Worm (Caenorhabditis elegans) whole organism, L3 larva: ENCODE data around the gene tmed-1.
A peak's percentile ranks its signal among the peaks of the same experiment; 100 is the strongest.

Source experiments
- R02D3.7 ChIP-seq: fragments of 150-350 bp; optimal IDR thresholded peaks from 2 replicates; lab custom pipeline; 2014; ENCODE audit warnings: missing biosample characterization, missing genetic modification characterization
- ceh-16 ChIP-seq: sonication (generic microtip); optimal IDR thresholded peaks from 2 replicates; lab custom pipeline; 2017; ENCODE audit warnings: missing biosample characterization, missing genetic modification characterization
- ceh-28 ChIP-seq: fragments of 150-350 bp; optimal IDR thresholded peaks from 2 replicates; lab custom pipeline; 2014; ENCODE audit warnings: missing biosample characterization, missing genetic modification reagents, missing genetic modification characterization
- ceh-82 ChIP-seq: fragments of 150-350 bp; optimal IDR thresholded peaks from 2 replicates; lab custom pipeline; 2014; ENCODE audit warnings: missing biosample characterization, missing genetic modification characterization
- ceh-9 ChIP-seq: sonication (generic microtip); optimal IDR thresholded peaks from 2 replicates; lab custom pipeline; 2018; ENCODE audit warnings: missing biosample characterization, missing genetic modification characterization
- elt-1 ChIP-seq: fragments of 150-350 bp; optimal IDR thresholded peaks from 2 replicates; lab custom pipeline; 2014; ENCODE audit warnings: missing biosample characterization, missing genetic modification characterization
- elt-3 ChIP-seq, 3 experiments: fragments of 150-350 bp in 1 of 3; sonication (generic microtip) in 2 of 3; optimal IDR thresholded peaks; 2 replicates in 2 of 3; 4 replicates in 1 of 3; lab custom pipeline; 2014 to 2017; ENCODE audit warnings: missing biosample characterization in 3 of 3, missing genetic modification characterization in 3 of 3
- eor-1 ChIP-seq, 2 experiments: fragments of 150-350 bp; optimal IDR thresholded peaks; 2 replicates each; lab custom pipeline; 2014 to 2018; ENCODE audit warnings: missing biosample characterization in 2 of 2, missing genetic modification characterization in 2 of 2
- fkh-10 ChIP-seq: sonication (generic microtip); optimal IDR thresholded peaks from 2 replicates; lab custom pipeline; 2017; ENCODE audit warnings: missing biosample characterization, missing genetic modification reagents, missing genetic modification characterization
- fos-1 ChIP-seq: fragments of 150-350 bp; optimal IDR thresholded peaks from 2 replicates; lab custom pipeline; 2014; ENCODE audit warnings: missing biosample characterization, missing genetic modification characterization
- hmg-11 ChIP-seq: sonication (generic microtip); optimal IDR thresholded peaks from 2 replicates; lab custom pipeline; 2016; ENCODE audit warnings: missing genetic modification characterization, missing compliant biosample characterization
- jun-1 ChIP-seq: fragments of 150-350 bp; optimal IDR thresholded peaks from 2 replicates; lab custom pipeline; 2014; ENCODE audit warnings: missing biosample characterization, missing genetic modification reagents, missing genetic modification characterization
- lin-15B ChIP-seq: fragments of 150-350 bp; optimal IDR thresholded peaks from 2 replicates; lab custom pipeline; 2014; ENCODE audit warnings: missing biosample characterization, missing genetic modification characterization
- lin-39 ChIP-seq: fragments of 150-350 bp; optimal IDR thresholded peaks from 2 replicates; lab custom pipeline; 2018; ENCODE audit warnings: missing biosample characterization, missing genetic modification reagents, missing genetic modification characterization
- lsy-12 ChIP-seq: sonication (generic microtip); optimal IDR thresholded peaks from 2 replicates; lab custom pipeline; 2016; ENCODE audit warnings: mild to moderate bottlenecking, missing genetic modification characterization, missing compliant biosample characterization
- nfya-1 ChIP-seq: sonication (generic microtip); optimal IDR thresholded peaks from 2 replicates; lab custom pipeline; 2017; ENCODE audit warnings: missing genetic modification characterization, mild to moderate bottlenecking, missing compliant biosample characterization, antibody characterized with exemption, moderate library complexity; ENCODE audit not compliant: insufficient read depth
- nhr-11 ChIP-seq: fragments of 150-350 bp; optimal IDR thresholded peaks from 2 replicates; lab custom pipeline; 2014; ENCODE audit warnings: missing biosample characterization, missing genetic modification characterization
- nhr-12 ChIP-seq: fragments of 150-350 bp; optimal IDR thresholded peaks from 2 replicates; lab custom pipeline; 2014; ENCODE audit warnings: missing biosample characterization, missing genetic modification characterization
- nhr-23 ChIP-seq: fragments of 150-350 bp; optimal IDR thresholded peaks from 2 replicates; lab custom pipeline; 2014; ENCODE audit warnings: missing biosample characterization, missing genetic modification reagents, missing genetic modification characterization
- nhr-237 ChIP-seq: fragments of 150-350 bp; optimal IDR thresholded peaks from 2 replicates; lab custom pipeline; 2014; ENCODE audit warnings: missing biosample characterization, missing genetic modification characterization
- nhr-25 ChIP-seq: sonication (generic microtip); optimal IDR thresholded peaks from 2 replicates; lab custom pipeline; 2017; ENCODE audit warnings: missing biosample characterization, missing genetic modification characterization
- nhr-28 ChIP-seq: fragments of 150-350 bp; optimal IDR thresholded peaks from 2 replicates; lab custom pipeline; 2014; ENCODE audit warnings: missing biosample characterization, missing genetic modification characterization
- nhr-67 ChIP-seq: fragments of 150-350 bp; optimal IDR thresholded peaks from 2 replicates; lab custom pipeline; 2014; ENCODE audit warnings: missing biosample characterization, missing genetic modification characterization
- nhr-77 ChIP-seq: fragments of 150-350 bp; optimal IDR thresholded peaks from 2 replicates; lab custom pipeline; 2014; ENCODE audit warnings: missing biosample characterization, missing genetic modification characterization
- pha-4 ChIP-seq: fragments of 150-350 bp; optimal IDR thresholded peaks from 2 replicates; lab custom pipeline; 2014; ENCODE audit warnings: missing biosample characterization, missing genetic modification reagents, missing genetic modification characterization
- pqm-1 ChIP-seq: fragments of 150-350 bp; optimal IDR thresholded peaks from 2 replicates; lab custom pipeline; 2017; ENCODE audit warnings: missing biosample characterization, missing genetic modification characterization, inconsistent platforms
- sea-2 ChIP-seq: fragments of 150-350 bp; sonication (generic microtip); optimal IDR thresholded peaks from 4 replicates; lab custom pipeline; 2014; ENCODE audit warnings: missing biosample characterization, missing genetic modification reagents, missing genetic modification characterization
- snpc-4 ChIP-seq: fragments of 150-350 bp; optimal IDR thresholded peaks from 2 replicates; lab custom pipeline; 2014; ENCODE audit warnings: missing biosample characterization, missing genetic modification characterization
- tbx-2 ChIP-seq: sonication (generic microtip); optimal IDR thresholded peaks from 2 replicates; lab custom pipeline; 2016; ENCODE audit warnings: mild to moderate bottlenecking, missing genetic modification characterization, missing compliant biosample characterization
- unc-39 ChIP-seq: sonication (generic microtip); optimal IDR thresholded peaks from 4 replicates; lab custom pipeline; 2017; ENCODE audit warnings: missing biosample characterization, missing genetic modification characterization
- unc-62 ChIP-seq: fragments of 150-350 bp; sonication (generic microtip); optimal IDR thresholded peaks from 4 replicates; lab custom pipeline; 2014; ENCODE audit warnings: missing biosample characterization, missing genetic modification reagents, missing genetic modification characterization
- ztf-4 ChIP-seq: fragments of 150-350 bp; optimal IDR thresholded peaks from 2 replicates; lab custom pipeline; 2014; ENCODE audit warnings: missing biosample characterization, missing genetic modification characterization

tmed-1 gene

DNA sequence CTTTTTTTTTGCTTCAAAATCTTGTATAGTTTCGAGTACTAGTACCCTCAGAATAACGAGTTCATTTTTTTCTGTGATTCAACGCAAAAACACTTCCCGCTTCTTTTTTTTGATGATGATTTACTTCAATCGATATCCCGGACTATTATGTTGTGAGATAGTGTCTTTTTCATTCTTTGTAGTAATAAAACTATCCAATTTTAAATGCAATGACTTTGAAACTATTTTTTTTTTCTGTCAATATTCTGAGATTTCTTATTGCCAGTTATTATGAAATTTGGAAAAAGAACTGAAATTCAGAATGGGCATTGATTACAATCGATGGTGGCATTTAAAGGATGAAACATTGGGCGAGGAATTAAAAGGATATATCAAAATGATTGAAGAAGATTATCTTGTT, 27.6 kb upstream of the tmed-1 start, which contains the start of gene M18.3:
TSS of gene M18.3 (plus strand) at position 301 of the 400 bp plus-strand sequence.
- no peak for TF ChIP-seq nhr-67 (tag; lab: Kevin White, UChicago)
- TF ChIP-seq fkh-10 = no peak
- TF ChIP-seq nhr-11 (tag; lab: Kevin White, UChicago) = no peak
- no peak for TF ChIP-seq nhr-237 (tag; lab: Kevin White, UChicago)
- TF ChIP-seq eor-1 (tag; optimal IDR thresholded peaks at IDR 0.05; lab: Kevin White, UChicago) = no peak
- TF ChIP-seq ceh-16 (tag; lab: Kevin White, UChicago) = no peak
- TF ChIP-seq unc-62 = no peak
- no peak for TF ChIP-seq lin-39 (tag; lab: Kevin White, UChicago)
- TF ChIP-seq ztf-4 (tag; lab: Kevin White, UChicago) = no peak
- no peak for TF ChIP-seq nhr-28 (tag; lab: Kevin White, UChicago)
- TF ChIP-seq pha-4 = no peak
- no peak for TF ChIP-seq snpc-4 (tag; lab: Kevin White, UChicago)
- no peak for TF ChIP-seq nfya-1
- no peak for TF ChIP-seq jun-1
- TF ChIP-seq unc-39 (tag; lab: Kevin White, UChicago) = no peak

DNA sequence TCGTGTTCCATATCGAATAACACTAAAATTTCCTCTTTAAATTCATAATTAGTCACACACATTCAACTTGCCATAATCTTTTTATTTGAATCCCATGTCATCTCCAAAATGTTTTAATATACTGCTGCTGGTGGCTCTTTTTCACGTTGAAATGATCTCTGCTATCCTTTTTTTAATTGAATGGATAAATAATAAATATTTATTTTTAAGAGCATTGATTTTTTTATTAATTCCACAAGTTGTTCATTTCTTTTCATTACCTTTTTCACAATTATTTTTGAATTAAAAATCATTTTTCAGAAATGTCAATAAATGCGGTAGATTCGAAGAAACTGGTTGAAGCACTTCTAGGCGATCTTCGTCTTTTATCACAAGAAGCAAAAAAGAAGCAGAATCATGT, 18.5 kb upstream of the tmed-1 start, which contains the start of gene mon-2:
TSS of gene mon-2 (plus strand) at position 301 of the 400 bp plus-strand sequence.
- TF ChIP-seq nhr-77 (tag; lab: Kevin White, UChicago) (no peak), nhr-67 (tag; lab: Kevin White, UChicago) (no peak), pqm-1 (tag; lab: Kevin White, UChicago) (no peak), ceh-9 (tag; lab: Kevin White, UChicago) (no peak), elt-1 (tag; lab: Kevin White, UChicago) (no peak)
- TF ChIP-seq, all 47 proteins: peak for 0

DNA sequence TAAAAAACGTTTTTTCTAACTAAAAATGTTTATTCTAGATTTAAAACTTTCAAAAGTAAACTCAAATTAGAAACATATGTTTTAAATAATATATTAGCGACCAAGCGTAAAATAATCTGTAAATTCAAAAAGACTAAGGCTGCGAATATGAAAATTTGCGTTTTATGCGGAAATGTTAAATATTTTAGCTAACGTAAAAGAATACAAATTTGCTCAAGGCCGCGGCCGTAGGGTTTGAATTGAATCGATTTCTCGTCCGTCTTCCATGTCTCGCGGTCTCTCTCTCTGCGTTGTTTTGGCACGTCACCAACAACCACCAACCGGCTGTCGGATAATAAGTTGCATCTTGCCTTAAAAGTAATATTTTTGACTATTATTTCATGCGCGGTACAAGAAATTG, 15.9 kb upstream of the tmed-1 start, which contains the start of gene F11A10.5:
TSS of gene F11A10.5 (plus strand) at position 301 of the 400 bp plus-strand sequence.
- peak; percentile 22 for TF ChIP-seq nhr-25 (tag; lab: Kevin White, UChicago)
- no peak for TF ChIP-seq snpc-4 (tag; lab: Kevin White, UChicago)
- no peak for TF ChIP-seq nhr-12
- peak; percentile 41 for TF ChIP-seq lin-15B (tag; lab: Kevin White, UChicago)
- no peak for TF ChIP-seq ceh-28 (tag; lab: Kevin White, UChicago)
- no peak for TF ChIP-seq lsy-12 (tag; lab: Kevin White, UChicago)
- TF ChIP-seq nhr-23 (tag; lab: Kevin White, UChicago) = peak; percentile 7

DNA sequence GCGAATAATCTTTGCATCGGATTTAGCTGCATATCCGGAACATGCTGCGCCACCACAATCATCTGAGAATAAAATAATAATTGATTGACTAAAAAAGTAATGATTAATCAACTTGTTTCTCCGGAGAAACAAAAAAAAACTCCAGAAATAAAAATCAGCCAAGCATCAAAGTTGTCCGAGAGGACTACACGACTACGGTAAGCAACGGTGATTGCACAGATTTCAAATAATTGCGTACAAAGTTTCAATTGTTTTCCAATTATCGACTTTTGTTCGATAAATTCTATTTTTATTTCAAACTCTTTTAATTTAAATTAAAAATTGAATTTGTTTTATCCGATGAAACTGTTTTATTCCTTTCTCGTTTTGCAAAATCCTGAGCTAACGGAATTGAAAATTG, 15.4 kb upstream of the tmed-1 start, which contains the start of gene cpsf-4:
TSS of gene cpsf-4 (minus strand) at position 62 of the 400 bp plus-strand sequence.
- TF ChIP-seq elt-1 (tag; lab: Kevin White, UChicago) (no peak), elt-3 (tag; optimal IDR thresholded peaks at IDR 0.05; lab: Kevin White, UChicago) (no peak), lsy-12 (tag; lab: Kevin White, UChicago) (no peak), nhr-11 (tag; lab: Kevin White, UChicago) (no peak), pqm-1 (tag; lab: Kevin White, UChicago) (no peak), sea-2 (GFP tag; lab: Kevin White, UChicago) (no peak), nhr-67 (tag; lab: Kevin White, UChicago) (no peak), ceh-82 (no peak), snpc-4 (tag; lab: Kevin White, UChicago) (no peak), fos-1 (tag; lab: Kevin White, UChicago) (no peak), hmg-11 (tag; lab: Kevin White, UChicago) (no peak), tbx-2 (no peak)

DNA sequence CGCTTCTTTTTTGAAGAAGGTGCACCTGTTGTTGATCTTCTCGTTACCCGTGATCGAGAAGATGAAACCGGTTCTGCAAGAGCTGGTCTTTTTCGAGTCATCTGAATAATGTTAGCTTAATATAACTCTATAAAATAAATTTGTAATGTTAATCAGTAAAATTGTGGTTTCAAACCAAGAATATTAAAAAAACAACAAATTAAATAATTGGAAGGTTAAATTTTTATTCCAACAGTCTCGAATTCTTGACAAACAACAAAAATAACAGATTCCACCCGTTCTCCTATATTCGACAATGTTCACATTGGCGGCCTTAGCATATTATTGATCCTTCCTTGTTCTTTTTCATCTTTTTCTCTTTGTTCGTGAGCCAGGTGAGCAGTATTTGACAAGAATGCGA, 14.2 kb upstream of the tmed-1 start, which contains the start of gene mig-32:
TSS of gene mig-32 (minus strand) at position 101 of the 400 bp plus-strand sequence.
- TF ChIP-seq R02D3.7 (tag; lab: Kevin White, UChicago) = no peak

DNA sequence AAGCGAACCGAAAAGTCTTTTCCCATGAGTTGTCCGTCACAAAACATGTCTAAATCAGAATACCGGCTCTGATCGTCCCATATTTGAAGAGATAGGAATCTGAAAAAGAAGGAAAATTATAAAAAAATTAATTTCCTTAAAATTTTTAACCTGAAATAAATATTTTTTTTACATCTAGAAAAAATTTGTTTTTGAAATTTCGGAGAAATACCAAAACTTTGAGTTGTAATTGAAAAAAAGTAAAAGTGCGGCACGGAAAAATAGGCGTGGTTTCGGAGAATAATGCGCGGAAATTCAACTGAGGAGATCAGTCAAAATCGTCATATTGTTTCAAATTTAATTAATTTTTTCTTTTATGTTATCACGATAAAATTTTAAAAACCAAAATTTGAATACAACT, 11.6 kb upstream of the tmed-1 start, which contains the start of gene F11A10.6:
TSS of gene F11A10.6 (minus strand) at position 101 of the 400 bp plus-strand sequence.
- TF ChIP-seq elt-3 (tag; optimal IDR thresholded peaks at IDR 0.05; lab: Kevin White, UChicago) = no peak
